Worm (Caenorhabditis elegans) whole organism, early embryonic: ENCODE measurements around the gene srh-99.

ENCODE experiments used
- B0310.2 ChIP-seq: sonication (generic microtip); optimal IDR thresholded peaks from 2 replicates; lab custom pipeline; 2016; ENCODE audit warnings: mild to moderate bottlenecking, missing genetic modification characterization, missing compliant biosample characterization
- aly-1 ChIP-seq: sonication (generic microtip); optimal IDR thresholded peaks from 2 replicates; lab custom pipeline; 2016; ENCODE audit warnings: missing genetic modification characterization, missing compliant biosample characterization
- ama-1 ChIP-seq: fragments of 150-350 bp; optimal IDR thresholded peaks from 2 replicates; lab custom pipeline; 2014
- flt-1 ChIP-seq: fragments of 200-800 bp; sonication (Bioruptor generic); IDR thresholded peaks from 2 replicates; pipeline ENCODE4 v1.3.6; 2022; ENCODE audit warnings: missing genetic modification characterization, missing compliant biosample characterization
- scrt-1 ChIP-seq: fragments of 200-800 bp; sonication (Bioruptor generic); IDR thresholded peaks from 2 replicates; pipeline ENCODE4 v1.3.6; 2022; ENCODE audit warnings: missing genetic modification characterization, missing compliant biosample characterization

ce11 chrII:3694664-3695063 is 21.7 kb downstream of the srh-99 start, which contains the start of gene srx-102:
- no peak for TF ChIP-seq B0310.2 (tag; lab: Kevin White, UChicago)
- no peak for TF ChIP-seq flt-1 (GFP tag; lab: Robert Waterston, UW)
- TF ChIP-seq ama-1 (lab: Kevin White, UChicago) = no peak
- TF ChIP-seq scrt-1 (GFP tag; lab: Robert Waterston, UW) = no peak
- TF ChIP-seq aly-1 (tag; lab: Kevin White, UChicago) = no peak
